Fruit fly (Drosophila melanogaster): Measurements from ENCODE around the gene LManVI.

LManVI gene

DNA sequence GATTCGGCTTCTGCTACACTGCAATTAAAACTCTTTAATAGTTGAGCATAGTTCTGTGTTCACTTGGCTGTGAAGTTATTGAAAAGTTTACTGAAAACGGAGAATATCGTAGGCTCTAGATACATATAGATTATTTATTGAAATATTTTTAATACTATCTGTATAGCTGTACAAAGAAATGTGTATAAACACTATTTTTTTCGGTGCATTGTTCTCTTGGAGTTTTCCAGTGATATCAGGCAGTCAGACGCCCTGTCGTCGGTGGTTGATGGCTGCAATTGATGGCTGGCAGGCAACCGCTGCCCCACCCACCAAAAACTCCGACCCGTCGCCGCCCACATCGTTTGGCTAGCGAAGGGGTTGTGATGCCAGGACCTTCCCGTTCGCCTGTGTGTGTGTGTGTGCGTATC, 34.7 kb downstream of the LManVI start (continued):
- no peak for TF ChIP-seq Hmx (GFP tag; optimal IDR thresholded peaks at IDR 0.05)
- TF ChIP-seq CG7271 (tag; optimal IDR thresholded peaks at IDR 0.05) = no peak
- 0 out of 3 replicates have a peak, but pooled peaks have one; percentile 26 for TF ChIP-seq H15 (GFP tag; IDR thresholded peaks at IDR 0.05)
- TF ChIP-seq her (GFP tag; optimal IDR thresholded peaks at IDR 0.05) = no peak
- TF ChIP-seq HHEX (GFP tag; optimal IDR thresholded peaks at IDR 0.05) = no peak
- no peak for TF ChIP-seq klu (GFP tag; IDR thresholded peaks at IDR 0.05)
- no peak for TF ChIP-seq gce (GFP tag; IDR thresholded peaks at IDR 0.05)
- no peak for TF ChIP-seq hb (GFP tag; IDR thresholded peaks at IDR 0.05; ENCODE audit: partially characterized antibody)
- peak; percentile 1 for TF ChIP-seq org-1 (GFP tag; optimal IDR thresholded peaks at IDR 0.05)
- no peak for TF ChIP-seq CG15073 (GFP tag; optimal IDR thresholded peaks at IDR 0.05)
- peak in 1 of 3 experiments; percentile 60 for TF ChIP-seq lola (GFP tag; optimal IDR thresholded peaks at IDR 0.05)
- TF ChIP-seq CG12071 (GFP tag; optimal IDR thresholded peaks at IDR 0.05) = no peak
- TF ChIP-seq CG14014 (GFP tag; IDR thresholded peaks at IDR 0.05) = no peak
- no peak for TF ChIP-seq btn (GFP tag; optimal IDR thresholded peaks at IDR 0.05)
- no peak for TF ChIP-seq fd3F (GFP tag; optimal IDR thresholded peaks at IDR 0.05)
- TF ChIP-seq E2f2 (GFP tag; IDR thresholded peaks at IDR 0.05) = no peak
- no peak for TF ChIP-seq CG7745 (tag; optimal IDR thresholded peaks at IDR 0.05)
- no peak for TF ChIP-seq Dek (tag; optimal IDR thresholded peaks at IDR 0.05)
- TF ChIP-seq kni (GFP tag; optimal IDR thresholded peaks at IDR 0.05) = no peak
- no peak; the same call in 2 of the 3 replicates for TF ChIP-seq dysf (GFP tag; IDR thresholded peaks at IDR 0.05)
- peak; percentile 21 for TF ChIP-seq CG1529 (GFP tag; optimal IDR thresholded peaks at IDR 0.05)
- TF ChIP-seq CG31441 (GFP tag; IDR thresholded peaks at IDR 0.05) = peak; percentile 49
- TF ChIP-seq al (GFP tag; IDR thresholded peaks at IDR 0.05) = no peak
- TF ChIP-seq corto (GFP tag; optimal IDR thresholded peaks at IDR 0.05) = peak; percentile 39
- no peak for TF ChIP-seq B-H1 (GFP tag; IDR thresholded peaks at IDR 0.05)
- peak; percentile 26 for TF ChIP-seq CG10209 (GFP tag; optimal IDR thresholded peaks at IDR 0.05)
- TF ChIP-seq PHDP (tag; optimal IDR thresholded peaks at IDR 0.05) = no peak
- no peak for TF ChIP-seq CG14860 (GFP tag; IDR thresholded peaks at IDR 0.05; ENCODE audit: partially characterized antibody)
- peak; percentile 34 for TF ChIP-seq slou (GFP tag; optimal IDR thresholded peaks at IDR 0.05)
- no peak for TF ChIP-seq lov (optimal IDR thresholded peaks at IDR 0.05)
- no peak for TF ChIP-seq lov (GFP tag; IDR thresholded peaks at IDR 0.05)
- TF ChIP-seq Hand (GFP tag; optimal IDR thresholded peaks at IDR 0.05) = no peak
- TF ChIP-seq grau (tag; optimal IDR thresholded peaks at IDR 0.05) = peak; percentile 57
- no peak for TF ChIP-seq yki (optimal IDR thresholded peaks at IDR 0.05)
- TF ChIP-seq GATAe (GFP tag; conservative IDR thresholded peaks at IDR 0.05) = no peak
- TF ChIP-seq Hey (tag; optimal IDR thresholded peaks at IDR 0.05) = no peak
- TF ChIP-seq CG6813 (GFP tag; optimal IDR thresholded peaks at IDR 0.05) = no peak
- TF ChIP-seq sisA (GFP tag; IDR thresholded peaks at IDR 0.05) = peak; percentile 40; the same call in 1 of the 2 replicates
- TF ChIP-seq CG4617 (GFP tag; optimal IDR thresholded peaks at IDR 0.05; ENCODE audit: borderline replicate concordance) = no peak
- peak; percentile 43; the same call in 1 of the 3 replicates for TF ChIP-seq tgo (GFP tag; IDR thresholded peaks at IDR 0.05)
- no peak for TF ChIP-seq CG17802 (tag; optimal IDR thresholded peaks at IDR 0.05)
- TF ChIP-seq usp (GFP tag; optimal IDR thresholded peaks at IDR 0.05) = no peak
- TF ChIP-seq wek (GFP tag; optimal IDR thresholded peaks at IDR 0.05) = no peak
- TF ChIP-seq sens-2 (GFP tag; IDR thresholded peaks at IDR 0.05) = no peak
- peak; percentile 55 for TF ChIP-seq gsb-n (tag; optimal IDR thresholded peaks at IDR 0.05)
- TF ChIP-seq CG10274 (GFP tag; optimal IDR thresholded peaks at IDR 0.05) = no peak
- peak; percentile 54 for TF ChIP-seq CoRest (tag; optimal IDR thresholded peaks at IDR 0.05)
- no peak for TF ChIP-seq tx (GFP tag; optimal IDR thresholded peaks at IDR 0.05)
- TF ChIP-seq CG2875 (GFP tag; optimal IDR thresholded peaks at IDR 0.05) = no peak
- TF ChIP-seq CG11247 (GFP tag; IDR thresholded peaks at IDR 0.05) = no peak
- no peak for TF ChIP-seq tup (GFP tag; optimal IDR thresholded peaks at IDR 0.05)
- no peak for TF ChIP-seq CG10321 (GFP tag; IDR thresholded peaks at IDR 0.05)

Measured in whole organism, embryonic.